Fruit fly (Drosophila melanogaster): ENCODE results near the gene CG18731.

CG18731 gene

DNA sequence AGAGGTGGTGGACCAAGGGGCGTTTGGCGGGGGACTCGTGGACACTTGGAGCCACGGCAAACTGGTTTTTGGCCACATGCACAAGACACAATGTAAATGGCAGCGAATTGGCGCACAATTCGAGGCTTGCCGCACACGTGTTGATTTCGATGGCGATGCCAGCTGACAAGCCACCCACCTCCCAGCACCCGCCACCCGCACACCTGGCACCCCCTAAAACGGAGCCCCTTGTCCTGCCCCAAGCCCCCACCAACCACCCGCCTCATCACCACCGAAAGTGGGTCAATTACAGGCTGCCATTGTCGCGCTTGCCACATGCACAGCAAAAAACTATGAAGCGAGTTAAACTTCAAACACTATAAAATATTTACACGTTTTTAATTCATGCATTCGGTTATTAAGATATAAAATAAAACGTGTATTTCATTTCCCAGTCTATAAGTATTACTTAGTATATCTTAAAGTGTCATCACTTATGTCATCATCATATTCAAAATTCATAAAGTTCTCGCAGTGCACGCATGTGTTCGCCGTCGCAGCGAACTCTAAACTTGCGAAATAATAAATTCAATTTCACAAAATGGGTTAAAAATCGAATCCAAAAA, 33.4 kb downstream of the CG18731 start (continued):
- TF ChIP-seq prd (optimal IDR thresholded peaks at IDR 0.05): no peak
- TF ChIP-seq prd (GFP tag; IDR thresholded peaks at IDR 0.05): 0 out of 3 replicates have a peak, but pooled peaks have one; percentile 20
- TF ChIP-seq CG2129 (GFP tag; IDR thresholded peaks at IDR 0.05; ENCODE audit: partially characterized antibody): no peak
- no peak for TF ChIP-seq CG15696 (tag; optimal IDR thresholded peaks at IDR 0.05)
- peak in 1 of 2 experiments; percentile 39 for TF ChIP-seq Hr51 (GFP tag; optimal IDR thresholded peaks at IDR 0.05)
- peak; percentile 22; the same call in 1 of the 2 replicates for TF ChIP-seq HLH3B (GFP tag; IDR thresholded peaks at IDR 0.05)
- TF ChIP-seq slbo (GFP tag; IDR thresholded peaks at IDR 0.05): peak; percentile 43
- TF ChIP-seq tgo (GFP tag; IDR thresholded peaks at IDR 0.05): peak; percentile 25; the same call in 1 of the 3 replicates
- TF ChIP-seq CG4617 (GFP tag; optimal IDR thresholded peaks at IDR 0.05; ENCODE audit: borderline replicate concordance): no peak
- TF ChIP-seq Hr3 (GFP tag; optimal IDR thresholded peaks at IDR 0.05): no peak
- no peak for TF ChIP-seq bigmax (GFP tag; optimal IDR thresholded peaks at IDR 0.05)
- no peak for TF ChIP-seq CrebB (tag; optimal IDR thresholded peaks at IDR 0.05)
- no peak for TF ChIP-seq hb (GFP tag; IDR thresholded peaks at IDR 0.05; ENCODE audit: partially characterized antibody)
- TF ChIP-seq H2.0 (GFP tag; IDR thresholded peaks at IDR 0.05): 0 out of 2 replicates have a peak, but pooled peaks have one; percentile 18
- no peak for TF ChIP-seq CTCF (GFP tag; optimal IDR thresholded peaks at IDR 0.05)
- TF ChIP-seq CG16863 (GFP tag; optimal IDR thresholded peaks at IDR 0.05): no peak
- no peak for TF ChIP-seq CG6813 (GFP tag; optimal IDR thresholded peaks at IDR 0.05)
- TF ChIP-seq Fer2 (tag; optimal IDR thresholded peaks at IDR 0.05): no peak
- no peak for TF ChIP-seq NC2α (GFP tag; optimal IDR thresholded peaks at IDR 0.05)
- TF ChIP-seq dmrt99B (tag; optimal IDR thresholded peaks at IDR 0.05): peak; percentile 11
- TF ChIP-seq CG10267 (tag; optimal IDR thresholded peaks at IDR 0.05): no peak
- no peak for TF ChIP-seq CG10565 (GFP tag; optimal IDR thresholded peaks at IDR 0.05)
- TF ChIP-seq CG31388 (GFP tag; optimal IDR thresholded peaks at IDR 0.05): no peak
- TF ChIP-seq row (GFP tag; IDR thresholded peaks at IDR 0.05): peak; percentile 53
- TF ChIP-seq CG42726 (GFP tag; IDR thresholded peaks at IDR 0.05; ENCODE audit: partially characterized antibody): no peak
- no peak for TF ChIP-seq ssp (GFP tag; IDR thresholded peaks at IDR 0.05)
- TF ChIP-seq CG31224 (GFP tag; IDR thresholded peaks at IDR 0.05): no peak
- TF ChIP-seq CG7839 (tag; optimal IDR thresholded peaks at IDR 0.05): peak; percentile 33
- TF ChIP-seq Sry-β (GFP tag; optimal IDR thresholded peaks at IDR 0.05): no peak
- TF ChIP-seq Vsx1 (GFP tag; optimal IDR thresholded peaks at IDR 0.05): no peak
- peak; percentile 15 for TF ChIP-seq Med (GFP tag)
- TF ChIP-seq CG11456 (GFP tag; IDR thresholded peaks at IDR 0.05): 0 out of 3 replicates have a peak, but pooled peaks have one; percentile 17
- TF ChIP-seq CG1603 (tag; optimal IDR thresholded peaks at IDR 0.05): peak; percentile 22
- TF ChIP-seq crol (GFP tag; IDR thresholded peaks at IDR 0.05): peak; percentile 81
- TF ChIP-seq CG10209 (GFP tag; optimal IDR thresholded peaks at IDR 0.05): no peak
- TF ChIP-seq dysf (GFP tag; IDR thresholded peaks at IDR 0.05): 0 out of 3 replicates have a peak, but pooled peaks have one; percentile 8
- TF ChIP-seq CG3281 (GFP tag; optimal IDR thresholded peaks at IDR 0.05): no peak
- no peak for TF ChIP-seq CG5180 (GFP tag; optimal IDR thresholded peaks at IDR 0.05)
- no peak for TF ChIP-seq tio (GFP tag; optimal IDR thresholded peaks at IDR 0.05)
- no peak for TF ChIP-seq pita (GFP tag; optimal IDR thresholded peaks at IDR 0.05)
- no peak for TF ChIP-seq CG5953 (GFP tag; IDR thresholded peaks at IDR 0.05)
- TF ChIP-seq CG9727 (GFP tag; optimal IDR thresholded peaks at IDR 0.05): no peak
- no peak for TF ChIP-seq CG6272 (GFP tag; IDR thresholded peaks at IDR 0.05)
- no peak for TF ChIP-seq CG8089 (GFP tag; optimal IDR thresholded peaks at IDR 0.05)
- no peak for TF ChIP-seq salm (tag; optimal IDR thresholded peaks at IDR 0.05)
- TF ChIP-seq crc (GFP tag; optimal IDR thresholded peaks at IDR 0.05): no peak
- TF ChIP-seq CoRest (tag; optimal IDR thresholded peaks at IDR 0.05): no peak
- no peak for TF ChIP-seq CG12391 (tag; optimal IDR thresholded peaks at IDR 0.05)
- no peak for TF ChIP-seq CG17802 (tag; optimal IDR thresholded peaks at IDR 0.05)
- TF ChIP-seq fd96Cb (tag; optimal IDR thresholded peaks at IDR 0.05): no peak

Measured in whole organism, embryonic.